Worm (Caenorhabditis elegans) whole organism, young adult: ENCODE results near the gene C18D11.6.

Source experiments
- B0261.1 ChIP-seq: sonication (generic microtip); optimal IDR thresholded peaks from 2 replicates; lab custom pipeline; 2016; ENCODE audit warnings: mild to moderate bottlenecking, missing genetic modification characterization, moderate library complexity, missing compliant biosample characterization
- C06A6.2 ChIP-seq: fragments of 200-800 bp; sonication (Bioruptor generic); conservative IDR thresholded peaks from 2 replicates; pipeline ENCODE4 v1.3.6; 2022; ENCODE audit warnings: missing genetic modification characterization, missing compliant biosample characterization
- F23B12.7 ChIP-seq: sonication (generic microtip); optimal IDR thresholded peaks from 2 replicates; lab custom pipeline; 2017; ENCODE audit warnings: missing genetic modification characterization, mild to moderate bottlenecking, missing compliant biosample characterization, antibody characterized with exemption, moderate library complexity; ENCODE audit not compliant: insufficient read depth
- F33H1.4 ChIP-seq: fragments of 200-800 bp; sonication (Bioruptor generic); IDR thresholded peaks from 2 replicates; pipeline ENCODE4 v1.3.6; 2022; ENCODE audit warnings: missing genetic modification reagents, missing genetic modification characterization, missing compliant biosample characterization
- F39B2.1 ChIP-seq: fragments of 200-800 bp; sonication (Bioruptor generic); IDR thresholded peaks from 2 replicates; pipeline ENCODE4 v1.3.6; 2022; ENCODE audit warnings: missing genetic modification reagents, missing genetic modification characterization, missing compliant biosample characterization
- F49E8.2 ChIP-seq: sonication (generic microtip); optimal IDR thresholded peaks from 3 replicates; lab custom pipeline; 2017; ENCODE audit warnings: missing genetic modification characterization, mild to moderate bottlenecking, missing compliant biosample characterization, antibody characterized with exemption, moderate library complexity; ENCODE audit not compliant: insufficient read depth
- F52B5.7 ChIP-seq: sonication (generic microtip); optimal IDR thresholded peaks from 2 replicates; lab custom pipeline; 2016; ENCODE audit warnings: mild to moderate bottlenecking, missing genetic modification characterization, missing compliant biosample characterization
- F55B11.4 ChIP-seq: sonication (generic microtip); optimal IDR thresholded peaks from 2 replicates; lab custom pipeline; 2016; ENCODE audit warnings: missing compliant biosample characterization, missing genetic modification characterization, borderline replicate concordance; ENCODE audit not compliant: insufficient read depth
- K11D2.4 ChIP-seq: fragments of 200-800 bp; sonication (Bioruptor generic); IDR thresholded peaks from 2 replicates; pipeline ENCODE4 v1.3.6; 2022; ENCODE audit warnings: missing genetic modification reagents, missing genetic modification characterization, missing compliant biosample characterization
- ZK185.1 ChIP-seq: sonication (generic microtip); optimal IDR thresholded peaks from 2 replicates; lab custom pipeline; 2016; ENCODE audit warnings: mild to moderate bottlenecking, missing genetic modification characterization, missing compliant biosample characterization; ENCODE audit not compliant: poor library complexity, severe bottlenecking
- akir-1 ChIP-seq: fragments of 200-800 bp; sonication (Bioruptor generic); optimal IDR thresholded peaks from 2 replicates; lab custom pipeline; 2018; ENCODE audit warnings: mild to moderate bottlenecking, missing genetic modification characterization, moderate library complexity, missing compliant biosample characterization
- ama-1 ChIP-seq, 3 experiments: fragments of 150-350 bp in 1 of 3; sonication (generic microtip) in 2 of 3; optimal IDR thresholded peaks; 2 replicates each; lab custom pipeline; 2014 to 2018; ENCODE audit warnings: missing biosample characterization in 2 of 3, missing genetic modification characterization in 2 of 3, missing genetic modification reagents in 2 of 3
- atf-7 ChIP-seq: sonication (generic microtip); optimal IDR thresholded peaks from 2 replicates; lab custom pipeline; 2017; ENCODE audit warnings: mild to moderate bottlenecking, missing genetic modification characterization, missing compliant biosample characterization
- cebp-1 ChIP-seq, 2 experiments: fragments of 200-800 bp in 1 of 2; sonication (Bioruptor generic) in 1 of 2; sonication (generic microtip) in 1 of 2; IDR thresholded peaks in 1 of 2; optimal IDR thresholded peaks in 1 of 2; 2 replicates each; pipeline versions ENCODE4 v1.3.6 to Lab custom; 2017 to 2022; ENCODE audit warnings: missing compliant biosample characterization in 2 of 2, missing genetic modification characterization in 2 of 2, mild to moderate bottlenecking in 1 of 2, missing genetic modification reagents in 1 of 2, moderate library complexity in 1 of 2
- ceh-100 ChIP-seq: fragments of 200-800 bp; sonication (Bioruptor generic); IDR thresholded peaks from 2 replicates; pipeline ENCODE4 v1.3.6; 2022; ENCODE audit warnings: missing genetic modification reagents, missing genetic modification characterization, missing compliant biosample characterization
- die-1 ChIP-seq: sonication (generic microtip); optimal IDR thresholded peaks from 2 replicates; lab custom pipeline; 2016; ENCODE audit warnings: missing genotype, mild to moderate bottlenecking, missing genetic modification characterization, missing compliant biosample characterization
- dox-1 ChIP-seq: fragments of 200-800 bp; sonication (Bioruptor generic); IDR thresholded peaks from 2 replicates; pipeline ENCODE4 v1.3.6; 2022; ENCODE audit warnings: missing genetic modification reagents, missing genetic modification characterization, missing compliant biosample characterization
- efl-1 ChIP-seq: fragments of 150-350 bp; optimal IDR thresholded peaks from 2 replicates; lab custom pipeline; 2014; ENCODE audit warnings: missing biosample characterization, missing genetic modification reagents, missing genetic modification characterization
- egl-18 ChIP-seq: fragments of 200-800 bp; sonication (Bioruptor generic); IDR thresholded peaks from 2 replicates; pipeline ENCODE4 v1.3.6; 2022; ENCODE audit warnings: missing genetic modification reagents, missing genetic modification characterization, missing compliant biosample characterization
- egrh-3 ChIP-seq: fragments of 200-800 bp; sonication (Bioruptor generic); IDR thresholded peaks from 2 replicates; pipeline ENCODE4 v1.3.6; 2022; ENCODE audit warnings: missing genetic modification reagents, missing genetic modification characterization, missing compliant biosample characterization
- hmg-1.2 ChIP-seq: fragments of 200-800 bp; sonication (Bioruptor generic); IDR thresholded peaks from 2 replicates; pipeline ENCODE4 v1.3.6; 2022; ENCODE audit warnings: missing genetic modification reagents, missing genetic modification characterization, missing compliant biosample characterization
- lin-40 ChIP-seq: sonication (generic microtip); optimal IDR thresholded peaks from 2 replicates; lab custom pipeline; 2016; ENCODE audit warnings: missing genetic modification characterization, mild to moderate bottlenecking, missing compliant biosample characterization, missing genotype, missing genetic modification reagents
- madf-10 ChIP-seq: sonication (generic microtip); optimal IDR thresholded peaks from 2 replicates; lab custom pipeline; 2016; ENCODE audit warnings: mild to moderate bottlenecking, missing genetic modification characterization, missing compliant biosample characterization
- madf-3 ChIP-seq: fragments of 200-800 bp; sonication (Bioruptor generic); IDR thresholded peaks from 2 replicates; pipeline ENCODE4 v1.3.6; 2022; ENCODE audit warnings: missing genetic modification reagents, missing genetic modification characterization, missing compliant biosample characterization
- madf-6 ChIP-seq: fragments of 200-800 bp; sonication (Bioruptor generic); IDR thresholded peaks from 2 replicates; pipeline ENCODE4 v1.3.6; 2022; ENCODE audit warnings: missing genetic modification reagents, missing genetic modification characterization, missing compliant biosample characterization
- madf-8 ChIP-seq: fragments of 200-800 bp; sonication (Bioruptor generic); conservative IDR thresholded peaks from 2 replicates; pipeline ENCODE4 v1.3.6; 2022; ENCODE audit warnings: missing genetic modification reagents, missing genetic modification characterization, missing compliant biosample characterization
- mcd-1 ChIP-seq: fragments of 200-800 bp; sonication (Bioruptor generic); IDR thresholded peaks from 2 replicates; pipeline ENCODE4 v1.3.6; 2022; ENCODE audit warnings: missing genetic modification reagents, missing genetic modification characterization, missing compliant biosample characterization
- nfya-1 ChIP-seq: sonication (generic microtip); optimal IDR thresholded peaks from 2 replicates; lab custom pipeline; 2017; ENCODE audit warnings: antibody characterized with exemption, missing compliant biosample characterization, missing genetic modification characterization, borderline replicate concordance; ENCODE audit not compliant: insufficient read depth
- nfyb-1 ChIP-seq: fragments of 200-800 bp; sonication (Bioruptor generic); IDR thresholded peaks from 2 replicates; pipeline ENCODE4 v1.3.6; 2022; ENCODE audit warnings: missing genetic modification reagents, missing genetic modification characterization, missing compliant biosample characterization
- nhr-80 ChIP-seq: sonication (generic microtip); optimal IDR thresholded peaks from 2 replicates; lab custom pipeline; 2016; ENCODE audit warnings: missing genetic modification characterization, missing compliant biosample characterization
- nhr-90 ChIP-seq: sonication (generic microtip); optimal IDR thresholded peaks from 2 replicates; lab custom pipeline; 2016; ENCODE audit warnings: missing genotype, mild to moderate bottlenecking, missing genetic modification characterization, missing compliant biosample characterization
- pbrm-1 ChIP-seq: fragments of 200-800 bp; sonication (Bioruptor generic); IDR thresholded peaks from 2 replicates; pipeline ENCODE4 v1.3.6; 2022; ENCODE audit warnings: missing genetic modification reagents, missing genetic modification characterization, missing compliant biosample characterization
- snpc-1.3 ChIP-seq: sonication (generic microtip); optimal IDR thresholded peaks from 2 replicates; lab custom pipeline; 2017; ENCODE audit warnings: missing genetic modification characterization, mild to moderate bottlenecking, missing compliant biosample characterization, antibody characterized with exemption, moderate library complexity, missing genotype, missing genetic modification reagents; ENCODE audit not compliant: insufficient read depth
- snpc-3.4 ChIP-seq: sonication (generic microtip); optimal IDR thresholded peaks from 2 replicates; lab custom pipeline; 2017; ENCODE audit warnings: missing genetic modification characterization, mild to moderate bottlenecking, missing compliant biosample characterization, antibody characterized with exemption, moderate library complexity, missing genotype, missing genetic modification reagents
- sptf-2 ChIP-seq: fragments of 200-800 bp; sonication (Bioruptor generic); optimal IDR thresholded peaks from 2 replicates; lab custom pipeline; 2018; ENCODE audit warnings: mild to moderate bottlenecking, missing genetic modification characterization, missing compliant biosample characterization
- tbx-9 ChIP-seq: sonication (generic microtip); optimal IDR thresholded peaks from 2 replicates; lab custom pipeline; 2016; ENCODE audit warnings: borderline replicate concordance, missing genetic modification characterization, inconsistent platforms, missing compliant biosample characterization
- zfh-2 ChIP-seq: fragments of 200-800 bp; sonication (Bioruptor generic); conservative IDR thresholded peaks from 2 replicates; pipeline ENCODE4 v1.3.6; 2022; ENCODE audit warnings: missing genetic modification reagents, missing genetic modification characterization, missing compliant biosample characterization

C18D11.6 gene

DNA sequence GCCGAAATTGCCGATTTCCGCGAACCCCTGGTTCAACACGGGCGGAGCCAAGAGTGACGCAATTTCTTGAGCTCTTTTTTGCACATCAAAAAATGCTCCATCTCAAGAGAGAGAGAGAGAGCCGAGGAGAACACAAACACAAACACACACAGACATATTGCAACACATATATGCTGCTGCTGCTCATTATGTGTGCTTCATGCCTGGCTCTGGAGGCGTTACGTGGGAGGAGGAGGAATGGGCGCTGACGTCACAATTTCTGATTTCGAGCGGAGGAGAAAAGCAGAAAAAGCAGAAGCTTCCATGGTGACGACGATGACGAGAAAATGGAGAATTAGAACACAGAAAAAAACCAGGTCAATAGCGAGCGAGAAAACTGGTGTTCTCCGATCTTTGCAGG is 25.7 kb downstream of the C18D11.6 start:
- TF ChIP-seq zfh-2 (peak; percentile 74), F49E8.2 (no peak), lin-40 (tag; lab: Kevin White, UChicago) (no peak), egrh-3 (GFP tag; lab: Robert Waterston, UW) (0 out of 2 replicates have a peak, but pooled peaks have one; percentile 22), madf-8 (GFP tag; lab: Robert Waterston, UW) (no peak), akir-1 (GFP tag; lab: Kevin White, UChicago) (no peak), cebp-1 (GFP tag; IDR thresholded peaks at IDR 0.05; lab: Robert Waterston, UW) (no peak; the same call in 1 of the 2 replicates), cebp-1 (tag; optimal IDR thresholded peaks at IDR 0.05; lab: Kevin White, UChicago) (peak; percentile 49), die-1 (tag; lab: Kevin White, UChicago) (peak; percentile 42), F39B2.1 (GFP tag; lab: Robert Waterston, UW) (no peak), F55B11.4 (tag; lab: Kevin White, UChicago) (no peak), B0261.1 (tag; lab: Kevin White, UChicago) (no peak), sptf-2 (no peak), ama-1 (optimal IDR thresholded peaks at IDR 0.05; lab: Kevin White, UChicago) (no peak), ama-1 (GFP tag; optimal IDR thresholded peaks at IDR 0.05; lab: Kevin White, UChicago) (no peak), pbrm-1 (GFP tag; lab: Robert Waterston, UW) (no peak), dox-1 (GFP tag; lab: Robert Waterston, UW) (0 out of 2 replicates have a peak, but pooled peaks have one; percentile 12), atf-7 (tag; lab: Kevin White, UChicago) (no peak), tbx-9 (tag; lab: Kevin White, UChicago) (no peak), nfya-1 (tag; lab: Kevin White, UChicago) (no peak), madf-10 (tag; lab: Kevin White, UChicago) (peak; percentile 6), ZK185.1 (tag; lab: Kevin White, UChicago) (no peak), nhr-90 (tag; lab: Kevin White, UChicago) (no peak)

DNA sequence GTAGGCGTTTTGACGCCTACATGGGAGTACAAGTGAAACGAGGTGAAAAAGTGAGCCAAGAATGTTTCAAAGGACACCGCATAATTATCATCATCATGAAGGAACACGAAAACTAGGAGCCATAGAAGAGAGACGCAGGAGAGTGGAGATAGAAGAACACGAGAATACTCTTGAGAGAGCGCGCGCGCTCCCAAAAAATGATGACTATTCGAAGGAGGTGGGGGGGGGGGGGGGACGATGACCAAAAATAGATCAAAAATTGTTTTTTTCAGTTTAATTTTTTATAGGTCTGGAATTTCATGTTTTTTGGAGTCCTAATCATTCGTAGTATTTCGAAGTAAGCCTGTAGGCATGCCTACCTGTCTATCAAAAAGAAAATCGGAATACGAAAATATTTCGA is 26.4 kb downstream of the C18D11.6 start:
- TF ChIP-seq ceh-100 (GFP tag; lab: Robert Waterston, UW) (0 out of 2 replicates have a peak, but pooled peaks have one; percentile 19), F23B12.7 (tag; lab: Kevin White, UChicago) (peak; percentile 0), snpc-1.3 (tag; lab: Kevin White, UChicago) (no peak), egrh-3 (GFP tag; lab: Robert Waterston, UW) (peak; percentile 69), C06A6.2 (GFP tag; lab: Robert Waterston, UW) (no peak), madf-3 (GFP tag; lab: Robert Waterston, UW) (no peak), K11D2.4 (GFP tag; lab: Robert Waterston, UW) (no peak), F33H1.4 (GFP tag; lab: Robert Waterston, UW) (0 out of 2 replicates have a peak, but pooled peaks have one; percentile 27), F55B11.4 (tag; lab: Kevin White, UChicago) (no peak), nfyb-1 (GFP tag; lab: Robert Waterston, UW) (no peak), nhr-80 (peak; percentile 41), hmg-1.2 (GFP tag; lab: Robert Waterston, UW) (peak; percentile 15; the same call in 1 of the 2 replicates), egl-18 (GFP tag; lab: Robert Waterston, UW) (no peak), efl-1 (GFP tag; lab: Kevin White, UChicago) (peak; percentile 54), F52B5.7 (no peak), snpc-3.4 (tag; lab: Kevin White, UChicago) (no peak), madf-6 (GFP tag; lab: Robert Waterston, UW) (peak; percentile 71), mcd-1 (GFP tag; lab: Robert Waterston, UW) (0 out of 2 replicates have a peak, but pooled peaks have one; percentile 28), madf-8 (GFP tag; lab: Robert Waterston, UW) (peak; percentile 38; the same call in 1 of the 2 replicates)
